Worm (Caenorhabditis elegans): Measurements from ENCODE around the gene W04G3.12.

- TF ChIP-seq nhr-28 (tag; optimal IDR thresholded peaks at IDR 0.05) (no peak), mxl-3 (GFP tag; optimal IDR thresholded peaks at IDR 0.05) (no peak), nhr-6 (tag; optimal IDR thresholded peaks at IDR 0.05) (no peak), ceh-82 (tag; optimal IDR thresholded peaks at IDR 0.05) (no peak), daf-12 (tag; optimal IDR thresholded peaks at IDR 0.05) (no peak), nhr-11 (tag; optimal IDR thresholded peaks at IDR 0.05) (no peak), ctbp-1 (GFP tag; IDR thresholded peaks at IDR 0.05) (no peak), ama-1 (optimal IDR thresholded peaks at IDR 0.05) (no peak), nhr-42 (GFP tag; IDR thresholded peaks at IDR 0.05) (no peak), fkh-10 (GFP tag; optimal IDR thresholded peaks at IDR 0.05) (no peak)
Measured at ce11 chrX:11073358-11073757, 3.2 kb downstream of the W04G3.12 start, which contains the start of gene W04G3.5.
